Fruit fly (Drosophila melanogaster) whole organism, embryonic: Measurements from ENCODE around the gene SKIP.

Experiments
- Abd-B ChIP-seq: fragments of 200-800 bp; sonication (Bioruptor generic); optimal IDR thresholded peaks from 2 replicates; lab custom pipeline; 2018; ENCODE audit warnings: missing biosample characterization, mild to moderate bottlenecking, missing genetic modification characterization, moderate library complexity
- Awh ChIP-seq: fragments of 200-800 bp; sonication (Bioruptor generic); IDR thresholded peaks from 2 replicates; pipeline ENCODE4, ENCODE4 v1.3.6; 2022; ENCODE audit warnings: missing biosample characterization, missing genetic modification characterization
- CG10321 ChIP-seq: fragments of 200-800 bp; sonication (Bioruptor generic); IDR thresholded peaks from 2 replicates; pipeline ENCODE4 v1.3.6; 2022; ENCODE audit warnings: missing biosample characterization, missing genetic modification characterization
- CG10959 ChIP-seq: fragments of 200-800 bp; sonication (Bioruptor generic); IDR thresholded peaks from 2 replicates; pipeline ENCODE4 v1.3.6; 2022; ENCODE audit warnings: missing biosample characterization, missing genetic modification characterization
- CG12659 ChIP-seq: fragments of 200-800 bp; sonication (Bioruptor generic); optimal IDR thresholded peaks from 3 replicates; lab custom pipeline; 2017; ENCODE audit warnings: mild to moderate bottlenecking, missing biosample characterization, missing genetic modification reagents, missing genetic modification characterization
- CG17802 ChIP-seq: fragments of 200-800 bp; sonication (Bioruptor generic); optimal IDR thresholded peaks from 2 replicates; lab custom pipeline; 2018; ENCODE audit warnings: missing biosample characterization, mild to moderate bottlenecking, missing genetic modification characterization, moderate library complexity
- CG18599 ChIP-seq: fragments of 200-800 bp; sonication (Bioruptor generic); optimal IDR thresholded peaks from 3 replicates; lab custom pipeline; 2017; ENCODE audit warnings: missing biosample characterization, missing genetic modification characterization, mild to moderate bottlenecking, moderate library complexity, missing genetic modification reagents
- CG30020 ChIP-seq: fragments of 200-800 bp; optimal IDR thresholded peaks from 2 replicates; lab custom pipeline; 2019; ENCODE audit warnings: missing biosample characterization, mild to moderate bottlenecking, missing genetic modification characterization, moderate library complexity
- CG30403 ChIP-seq: fragments of 200-800 bp; sonication (Bioruptor generic); optimal IDR thresholded peaks from 3 replicates; lab custom pipeline; 2016; ENCODE audit warnings: missing biosample characterization, missing genetic modification characterization
- CG3163 ChIP-seq: fragments of 200-800 bp; sonication (Bioruptor generic); optimal IDR thresholded peaks from 3 replicates; lab custom pipeline; 2016; ENCODE audit warnings: missing biosample characterization, missing genetic modification characterization
- CG34376 ChIP-seq: fragments of 200-800 bp; sonication (Bioruptor generic); optimal IDR thresholded peaks from 2 replicates; lab custom pipeline; 2018; ENCODE audit warnings: missing biosample characterization, mild to moderate bottlenecking, missing genetic modification characterization
- CG9609 ChIP-seq: fragments of 200-800 bp; sonication (Bioruptor generic); optimal IDR thresholded peaks from 3 replicates; lab custom pipeline; 2016; ENCODE audit warnings: missing biosample characterization, missing genetic modification characterization
- CG9876 ChIP-seq: fragments of 200-800 bp; sonication (Bioruptor generic); optimal IDR thresholded peaks from 2 replicates; lab custom pipeline; 2016; ENCODE audit warnings: missing biosample characterization, missing genetic modification characterization
- CHES-1-like ChIP-seq: fragments of 200-800 bp; sonication (Bioruptor generic); optimal IDR thresholded peaks from 2 replicates; lab custom pipeline; 2016; ENCODE audit warnings: missing biosample characterization, missing genetic modification characterization
- Chrac-16 ChIP-seq: fragments of 200-800 bp; sonication (Bioruptor generic); optimal IDR thresholded peaks from 3 replicates; lab custom pipeline; 2016; ENCODE audit warnings: missing biosample characterization, missing genetic modification characterization
- CkIIα-i1 ChIP-seq: fragments of 200-800 bp; sonication (Bioruptor generic); IDR thresholded peaks from 2 replicates; pipeline ENCODE4 v1.3.6; 2022; ENCODE audit warnings: missing biosample characterization, missing genetic modification characterization
- CrebB ChIP-seq: fragments of 200-800 bp; sonication (Bioruptor generic); optimal IDR thresholded peaks from 3 replicates; lab custom pipeline; 2018; ENCODE audit warnings: missing biosample characterization, mild to moderate bottlenecking, missing genetic modification characterization
- Dek ChIP-seq: fragments of 200-800 bp; sonication (Bioruptor generic); optimal IDR thresholded peaks from 3 replicates; lab custom pipeline; 2019; ENCODE audit warnings: missing biosample characterization, mild to moderate bottlenecking, missing genetic modification characterization, moderate library complexity
- Drgx ChIP-seq: fragments of 200-800 bp; sonication (Bioruptor generic); IDR thresholded peaks from 2 replicates; pipeline ENCODE4 v1.3.6; 2022; ENCODE audit warnings: missing biosample characterization, missing genetic modification characterization
- E2f1 ChIP-seq: fragments of 200-800 bp; sonication (Bioruptor generic); IDR thresholded peaks from 2 replicates; pipeline ENCODE4 v1.3.6; 2022; ENCODE audit warnings: missing biosample characterization, missing genetic modification characterization
- ERR ChIP-seq: fragments of 200-800 bp; sonication (Bioruptor generic); optimal IDR thresholded peaks from 2 replicates; lab custom pipeline; 2016; ENCODE audit warnings: missing biosample characterization, missing genetic modification characterization
- Fer1 ChIP-seq: fragments of 200-800 bp; sonication (Bioruptor generic); optimal IDR thresholded peaks from 2 replicates; lab custom pipeline; 2017; ENCODE audit warnings: missing biosample characterization, mild to moderate bottlenecking, missing genetic modification characterization
- HHEX ChIP-seq: fragments of 200-800 bp; sonication (Bioruptor generic); optimal IDR thresholded peaks from 3 replicates; lab custom pipeline; 2017; ENCODE audit warnings: missing biosample characterization, mild to moderate bottlenecking, missing genetic modification characterization, missing genetic modification reagents
- HLH3B ChIP-seq: fragments of 200-800 bp; sonication (Bioruptor generic); IDR thresholded peaks from 2 replicates; pipeline ENCODE4 v1.3.6; 2022; ENCODE audit warnings: missing biosample characterization, missing genetic modification characterization
- Hsf ChIP-seq: fragments of 200-800 bp; sonication (Bioruptor generic); optimal IDR thresholded peaks from 3 replicates; lab custom pipeline; 2016; ENCODE audit warnings: missing biosample characterization, missing genetic modification characterization
- Med ChIP-seq: fragments of 200-800 bp; sonication (Bioruptor generic); peaks from one replicate; lab custom pipeline; 2016; ENCODE audit warnings: missing biosample characterization, missing genetic modification characterization, mild to moderate bottlenecking, inconsistent platforms, moderate library complexity
- Nf-YB ChIP-seq: fragments of 200-800 bp; sonication (Bioruptor generic); optimal IDR thresholded peaks from 3 replicates; lab custom pipeline; 2019; ENCODE audit warnings: missing biosample characterization, mild to moderate bottlenecking, missing genetic modification characterization, moderate library complexity
- Oli ChIP-seq: fragments of 200-800 bp; sonication (Bioruptor generic); optimal IDR thresholded peaks from 2 replicates; lab custom pipeline; 2018; ENCODE audit warnings: missing biosample characterization, mild to moderate bottlenecking, missing genetic modification characterization, moderate library complexity
- Stat92E ChIP-seq, 3 experiments: fragments of >200 bp in 2 of 3; fragments of 200-800 bp in 1 of 3; sonication (Bioruptor generic) in 1 of 3; optimal IDR thresholded peaks; 2 replicates each; lab custom pipeline; 2017 to 2019; ENCODE audit warnings: missing biosample characterization in 3 of 3, missing genetic modification characterization in 3 of 3, mild to moderate bottlenecking in 1 of 3, moderate library complexity in 1 of 3
- Vsx1 ChIP-seq: fragments of 200-800 bp; sonication (Bioruptor generic); optimal IDR thresholded peaks from 2 replicates; lab custom pipeline; 2017; ENCODE audit warnings: missing biosample characterization, mild to moderate bottlenecking, missing genetic modification characterization, missing genetic modification reagents
- ab ChIP-seq: fragments of 200-800 bp; sonication (Bioruptor generic); optimal IDR thresholded peaks from 2 replicates; lab custom pipeline; 2016; ENCODE audit warnings: missing biosample characterization, missing genetic modification characterization
- ap ChIP-seq: fragments of 200-800 bp; sonication (Bioruptor generic); IDR thresholded peaks from 2 replicates; pipeline ENCODE4 v1.3.6; 2022; ENCODE audit warnings: missing biosample characterization, missing genetic modification characterization
- ato ChIP-seq: fragments of 200-800 bp; sonication (Bioruptor generic); IDR thresholded peaks from 2 replicates; pipeline ENCODE4 v1.3.6; 2022; ENCODE audit warnings: missing biosample characterization, missing genetic modification characterization; ENCODE audit not compliant: partially characterized antibody
- bsh ChIP-seq, 2 experiments: fragments of 200-800 bp; sonication (Bioruptor generic); optimal IDR thresholded peaks; 2 replicates each; lab custom pipeline; 2017 to 2018; ENCODE audit warnings: mild to moderate bottlenecking in 2 of 2, missing biosample characterization in 2 of 2, missing genetic modification characterization in 2 of 2, moderate library complexity in 1 of 2
- chinmo ChIP-seq: fragments of 200-800 bp; sonication (Bioruptor generic); IDR thresholded peaks from 4 replicates; pipeline ENCODE4 v1.3.6; 2022; ENCODE audit warnings: missing biosample characterization, missing genetic modification characterization; ENCODE audit not compliant: partially characterized antibody
- dmrt11E ChIP-seq: fragments of 200-800 bp; sonication (Bioruptor generic); optimal IDR thresholded peaks from 3 replicates; lab custom pipeline; 2018; ENCODE audit warnings: missing biosample characterization, mild to moderate bottlenecking, missing genetic modification characterization, moderate library complexity
- fu2 ChIP-seq: fragments of 200-800 bp; sonication (Bioruptor generic); optimal IDR thresholded peaks from 2 replicates; lab custom pipeline; 2016; ENCODE audit warnings: missing biosample characterization, missing genetic modification characterization
- kah ChIP-seq: fragments of 200-800 bp; sonication (Bioruptor generic); optimal IDR thresholded peaks from 2 replicates; lab custom pipeline; 2018; ENCODE audit warnings: missing biosample characterization, mild to moderate bottlenecking, missing genetic modification characterization
- nerfin-1 ChIP-seq: fragments of 200-800 bp; sonication (Bioruptor generic); optimal IDR thresholded peaks from 3 replicates; lab custom pipeline; 2019; ENCODE audit warnings: missing biosample characterization, mild to moderate bottlenecking, missing genetic modification characterization, moderate library complexity
- org-1 ChIP-seq: fragments of 200-800 bp; sonication (Bioruptor generic); optimal IDR thresholded peaks from 2 replicates; lab custom pipeline; 2017; ENCODE audit warnings: missing biosample characterization, missing genetic modification characterization
- pros ChIP-seq: fragments of 200-800 bp; sonication (Bioruptor generic); optimal IDR thresholded peaks from 3 replicates; lab custom pipeline; 2019; ENCODE audit warnings: missing biosample characterization, mild to moderate bottlenecking, missing genetic modification characterization, moderate library complexity
- row ChIP-seq: fragments of 200-800 bp; sonication (Bioruptor generic); IDR thresholded peaks from 3 replicates; pipeline ENCODE4 v1.3.6; 2022; ENCODE audit warnings: missing biosample characterization, missing genetic modification characterization
- twi ChIP-seq: fragments of 200-800 bp; optimal IDR thresholded peaks from 2 replicates; lab custom pipeline; 2019; ENCODE audit warnings: missing biosample characterization, mild to moderate bottlenecking, missing genetic modification characterization, moderate library complexity
- unpg ChIP-seq: fragments of 200-800 bp; sonication (Bioruptor generic); optimal IDR thresholded peaks from 3 replicates; lab custom pipeline; 2018; ENCODE audit warnings: missing biosample characterization, mild to moderate bottlenecking, missing genetic modification characterization, moderate library complexity
- zf30C ChIP-seq: fragments of 200-800 bp; sonication (Bioruptor generic); optimal IDR thresholded peaks from 3 replicates; lab custom pipeline; 2018; ENCODE audit warnings: missing biosample characterization, mild to moderate bottlenecking, missing genetic modification characterization

The SKIP gene

dm6 chr3R:22260675-22261461 is 127.2 kb downstream of the SKIP start (continued):
- TF ChIP-seq Oli (tag; lab: Kevin White, UChicago): peak; percentile 6
- TF ChIP-seq, all 482 proteins: peak for 99

- TF ChIP-seq ERR (GFP tag; lab: Kevin White, UChicago) (no peak), CG12659 (GFP tag; lab: Kevin White, UChicago) (no peak), Nf-YB (GFP tag; lab: Kevin White, UChicago) (no peak), Drgx (GFP tag; lab: Robert Waterston, UW) (peak; percentile 44), dmrt11E (no peak), row (peak; percentile 23; the same call in 1 of the 3 replicates), HLH3B (GFP tag; lab: Robert Waterston, UW) (no peak), CG30020 (no peak), CkIIα-i1 (GFP tag; lab: Robert Waterston, UW) (no peak), twi (peak; percentile 67), zf30C (GFP tag; lab: Kevin White, UChicago) (peak; percentile 30), CG10959 (no peak)
These were observed 133.7 kb downstream of the SKIP start for dm6 chr3R:22267340-22267739.

dm6 chr3R:22268845-22269244 is 135.2 kb downstream of the SKIP start:
- TF ChIP-seq twi: peak; percentile 86
- TF ChIP-seq Med: peak; percentile 37
- TF ChIP-seq chinmo (GFP tag; lab: Robert Waterston, UW): no peak
- TF ChIP-seq CG9609 (GFP tag; lab: Kevin White, UChicago): no peak
- no peak for TF ChIP-seq fu2 (GFP tag; lab: Kevin White, UChicago)
- TF ChIP-seq nerfin-1 (tag; lab: Kevin White, UChicago): peak; percentile 53
- no peak for TF ChIP-seq Oli (tag; lab: Kevin White, UChicago)
- TF ChIP-seq CrebB (tag; lab: Kevin White, UChicago): no peak
- no peak for TF ChIP-seq CG17802
- no peak for TF ChIP-seq CHES-1-like (GFP tag; lab: Kevin White, UChicago)
- no peak for TF ChIP-seq dmrt11E
- TF ChIP-seq Abd-B (GFP tag; lab: Kevin White, UChicago): no peak
- TF ChIP-seq ap (GFP tag; lab: Robert Waterston, UW): no peak
- TF ChIP-seq Awh: no peak
- no peak for TF ChIP-seq Vsx1 (GFP tag; lab: Kevin White, UChicago)
- no peak for TF ChIP-seq kah (GFP tag; lab: Kevin White, UChicago)
- no peak for TF ChIP-seq org-1 (GFP tag; lab: Kevin White, UChicago)
- no peak for TF ChIP-seq CG3163 (GFP tag; lab: Kevin White, UChicago)
- no peak for TF ChIP-seq CG9876 (GFP tag; lab: Kevin White, UChicago)
- TF ChIP-seq ato: no peak
- no peak for TF ChIP-seq Chrac-16 (GFP tag; lab: Kevin White, UChicago)

- TF ChIP-seq bsh (GFP tag; optimal IDR thresholded peaks at IDR 0.05; lab: Kevin White, UChicago) (peak in 1 of 2 experiments; percentile 42), Fer1 (GFP tag; lab: Kevin White, UChicago) (peak; percentile 46), CG18599 (GFP tag; lab: Kevin White, UChicago) (peak; percentile 62), CG30403 (GFP tag; lab: Kevin White, UChicago) (peak; percentile 30), ab (GFP tag; lab: Kevin White, UChicago) (no peak), Dek (tag; lab: Kevin White, UChicago) (peak; percentile 9), Hsf (GFP tag; lab: Kevin White, UChicago) (peak; percentile 13), CG34376 (GFP tag; lab: Kevin White, UChicago) (no peak), unpg (GFP tag; lab: Kevin White, UChicago) (peak; percentile 41), Stat92E (GFP tag; optimal IDR thresholded peaks at IDR 0.05; lab: Kevin White, UChicago) (no peak), CG10321 (GFP tag; lab: Robert Waterston, UW) (no peak), pros (no peak), HHEX (GFP tag; lab: Kevin White, UChicago) (peak; percentile 24), E2f1 (0 out of 2 replicates have a peak, but pooled peaks have one; percentile 7)
These were observed 136.2 kb downstream of the SKIP start for dm6 chr3R:22269835-22270234.
